Worm (Caenorhabditis elegans) whole organism, early embryonic: ENCODE results near the gene ZK896.1.
"Not testable (repeated sequence)": the region's sequence is repeated elsewhere in the genome, so short reads cannot be mapped to it uniquely, and the experiment has no call there.

Source experiments
- B0310.2 ChIP-seq: sonication (generic microtip); optimal IDR thresholded peaks from 2 replicates; lab custom pipeline; 2016; ENCODE audit warnings: mild to moderate bottlenecking, missing genetic modification characterization, missing compliant biosample characterization
- F13C5.2 ChIP-seq: sonication (generic microtip); optimal IDR thresholded peaks from 2 replicates; lab custom pipeline; 2017; ENCODE audit warnings: mild to moderate bottlenecking, missing genetic modification characterization, inconsistent platforms, missing compliant biosample characterization
- aly-1 ChIP-seq: sonication (generic microtip); optimal IDR thresholded peaks from 2 replicates; lab custom pipeline; 2016; ENCODE audit warnings: missing genetic modification characterization, missing compliant biosample characterization
- ama-1 ChIP-seq: fragments of 150-350 bp; optimal IDR thresholded peaks from 2 replicates; lab custom pipeline; 2014
- ceh-13 ChIP-seq: fragments of 200-800 bp; sonication (Bioruptor generic); optimal IDR thresholded peaks from 2 replicates; lab custom pipeline; 2018; ENCODE audit warnings: mild to moderate bottlenecking, missing genetic modification characterization, missing compliant biosample characterization
- ceh-36 ChIP-seq: sonication (generic microtip); optimal IDR thresholded peaks from 2 replicates; lab custom pipeline; 2016; ENCODE audit warnings: missing genetic modification characterization, inconsistent platforms, missing compliant biosample characterization
- ets-7 ChIP-seq: sonication (generic microtip); optimal IDR thresholded peaks from 2 replicates; lab custom pipeline; 2016; ENCODE audit warnings: missing genotype, missing genetic modification characterization, missing compliant biosample characterization
- flt-1 ChIP-seq: fragments of 200-800 bp; sonication (Bioruptor generic); IDR thresholded peaks from 2 replicates; pipeline ENCODE4 v1.3.6; 2022; ENCODE audit warnings: missing genetic modification characterization, missing compliant biosample characterization
- hmbx-1 ChIP-seq: sonication (generic microtip); optimal IDR thresholded peaks from 2 replicates; lab custom pipeline; 2016; ENCODE audit warnings: mild to moderate bottlenecking, missing genetic modification characterization, missing compliant biosample characterization
- hmg-4 ChIP-seq: fragments of 200-800 bp; sonication (Bioruptor generic); optimal IDR thresholded peaks from 2 replicates; lab custom pipeline; 2018; ENCODE audit warnings: mild to moderate bottlenecking, missing genetic modification characterization, missing compliant biosample characterization
- hnd-1 ChIP-seq: sonication (generic microtip); optimal IDR thresholded peaks from 2 replicates; lab custom pipeline; 2016; ENCODE audit warnings: missing genetic modification characterization, missing compliant biosample characterization
- pes-1 ChIP-seq: fragments of 200-800 bp; sonication (Bioruptor generic); IDR thresholded peaks from 2 replicates; pipeline ENCODE4 v1.3.6; 2022; ENCODE audit warnings: missing genetic modification reagents, missing genetic modification characterization, missing compliant biosample characterization
- scrt-1 ChIP-seq: fragments of 200-800 bp; sonication (Bioruptor generic); IDR thresholded peaks from 2 replicates; pipeline ENCODE4 v1.3.6; 2022; ENCODE audit warnings: missing genetic modification characterization, missing compliant biosample characterization
- sea-1 ChIP-seq: fragments of 200-800 bp; sonication (Bioruptor generic); conservative IDR thresholded peaks from 2 replicates; pipeline ENCODE4 v1.3.6; 2022; ENCODE audit warnings: missing genetic modification characterization, missing compliant biosample characterization
- tbx-11 ChIP-seq: fragments of 200-800 bp; sonication (Bioruptor generic); IDR thresholded peaks from 2 replicates; pipeline ENCODE4 v1.3.6; 2022; ENCODE audit warnings: missing genetic modification characterization, missing compliant biosample characterization
- tbx-37 ChIP-seq: fragments of 200-800 bp; sonication (Bioruptor generic); conservative IDR thresholded peaks from 2 replicates; pipeline ENCODE4 v1.3.6; 2022; ENCODE audit warnings: missing genetic modification reagents, missing genetic modification characterization, missing compliant biosample characterization
- tra-4 ChIP-seq: sonication (generic microtip); optimal IDR thresholded peaks from 2 replicates; lab custom pipeline; 2017; ENCODE audit warnings: missing genetic modification characterization, missing compliant biosample characterization

Gene ZK896.1

DNA sequence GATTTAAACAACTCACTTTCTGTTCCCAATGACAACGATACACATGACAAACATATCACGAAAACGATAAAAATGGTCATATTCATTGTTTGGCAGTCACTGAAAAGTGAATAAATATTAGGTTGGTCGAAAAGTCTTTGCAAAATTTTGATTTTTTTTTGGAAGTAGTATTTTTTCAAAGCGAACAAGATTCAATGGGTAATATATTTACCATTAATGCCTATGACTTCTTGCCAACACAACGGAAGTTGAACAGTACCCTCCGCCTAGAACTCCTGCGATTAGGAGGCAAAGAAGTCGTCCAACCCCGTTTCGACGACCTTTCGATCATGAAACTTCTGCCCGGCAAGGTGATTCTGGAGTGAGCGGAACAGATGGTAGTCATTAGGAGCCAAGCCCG lies at the start of gene ZK896.1:
ZK896.1 (minus strand) TSS at position 101 of the 400 bp plus-strand sequence.
- not testable (repeated sequence) for TF ChIP-seq ama-1 (lab: Kevin White, UChicago); tra-4; flt-1 (GFP tag; lab: Robert Waterston, UW)

DNA sequence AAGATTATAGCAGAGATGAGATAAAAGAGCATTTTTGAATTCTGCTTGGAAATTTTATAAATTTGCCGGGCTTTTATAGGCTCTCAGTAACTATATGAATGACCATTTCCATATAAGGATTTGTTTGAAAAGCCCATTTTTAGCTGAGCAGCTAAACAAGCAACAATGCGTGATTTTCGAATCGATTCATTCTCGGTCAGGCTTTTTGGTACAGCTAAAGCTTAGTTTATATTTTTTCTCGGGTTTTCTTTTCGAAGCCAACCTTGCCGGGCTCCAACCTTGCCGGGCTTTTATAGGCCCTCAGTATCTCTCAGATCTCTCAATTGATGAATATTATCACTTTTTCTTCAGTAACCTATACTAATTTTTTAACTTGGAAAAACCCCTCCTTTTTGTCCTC lies 49.2 kb upstream of the ZK896.1 start, which contains the start of gene srlf-4:
srlf-4 (minus strand) TSS at position 101 of the 400 bp plus-strand sequence.
- no peak for TF ChIP-seq sea-1 (GFP tag; lab: Robert Waterston, UW)

DNA sequence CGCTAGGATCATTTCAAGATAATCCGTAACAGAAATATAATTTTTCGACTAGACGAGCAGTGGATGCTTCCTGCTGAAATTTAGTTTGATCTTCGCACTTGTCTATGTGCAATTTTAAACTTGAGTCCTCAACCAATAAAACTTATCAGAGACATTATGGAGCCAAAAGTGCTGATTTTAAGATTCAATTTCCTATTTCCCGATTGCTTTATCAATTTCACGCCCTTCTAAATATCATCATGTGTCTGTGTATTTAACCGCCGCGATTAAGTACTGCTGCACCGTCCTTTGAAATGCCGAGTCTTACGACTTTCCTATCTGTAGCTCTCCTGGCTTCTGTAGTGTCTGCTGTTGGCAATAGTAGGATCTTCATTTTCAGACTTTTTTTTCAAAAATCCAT lies 45.9 kb upstream of the ZK896.1 start, which contains the start of gene C32H11.4:
C32H11.4 (plus strand) TSS at position 238 of the 400 bp plus-strand sequence.
- TF ChIP-seq ets-7 (tag; lab: Kevin White, UChicago) = no peak
- no peak for TF ChIP-seq pes-1 (GFP tag; lab: Robert Waterston, UW)
- no peak for TF ChIP-seq tra-4
- no peak for TF ChIP-seq tbx-37 (GFP tag; lab: Robert Waterston, UW)
- TF ChIP-seq ceh-13 (GFP tag; lab: Kevin White, UChicago) = no peak
- no peak for TF ChIP-seq flt-1 (GFP tag; lab: Robert Waterston, UW)
- no peak for TF ChIP-seq F13C5.2 (tag; lab: Kevin White, UChicago)
- no peak for TF ChIP-seq hnd-1 (tag; lab: Kevin White, UChicago)
- no peak for TF ChIP-seq aly-1
- TF ChIP-seq sea-1 (GFP tag; lab: Robert Waterston, UW) = no peak

DNA sequence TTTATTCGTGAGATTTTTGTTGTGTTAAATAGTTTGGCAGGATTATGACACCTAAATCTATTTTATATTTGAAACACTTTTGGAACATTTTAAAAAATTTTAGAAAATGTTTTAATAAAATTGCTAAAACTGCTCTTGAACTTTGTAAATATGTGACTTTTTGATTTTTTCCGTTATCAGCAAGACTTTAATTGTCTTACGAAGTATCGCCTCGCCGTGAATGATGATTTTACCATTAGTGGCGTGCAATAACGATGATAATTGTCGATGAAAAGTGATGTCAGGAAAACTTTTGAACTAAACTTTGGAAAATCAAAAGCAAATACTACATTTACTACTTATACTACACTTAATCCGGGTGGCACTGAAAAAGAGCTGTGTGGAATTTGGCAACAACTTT lies 45.4 kb upstream of the ZK896.1 start:
- no peak for TF ChIP-seq hmg-4 (GFP tag; lab: Kevin White, UChicago)
- TF ChIP-seq ceh-36 = no peak

DNA sequence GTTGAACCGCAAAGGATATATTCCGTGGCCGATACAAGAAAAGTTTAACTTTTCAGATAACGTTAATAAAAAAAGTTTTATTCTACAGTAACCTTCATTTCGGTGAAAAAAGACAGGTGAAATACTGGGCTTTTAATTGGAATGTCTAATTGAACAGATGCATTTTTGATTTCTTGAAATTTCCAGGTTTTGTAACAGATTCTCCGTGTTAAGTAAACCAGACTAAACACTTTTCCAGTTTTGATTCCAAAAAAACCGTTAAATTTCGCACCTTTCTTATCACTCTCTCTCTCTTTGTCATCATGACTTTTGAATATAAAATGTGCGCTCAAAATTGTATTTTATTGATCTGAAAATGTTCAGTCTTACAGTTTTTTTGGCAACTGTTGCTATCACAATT lies 43.1 kb upstream of the ZK896.1 start, which contains the start of gene C32H11.3:
C32H11.3 (plus strand) TSS at position 301 of the 400 bp plus-strand sequence.
- TF ChIP-seq hmbx-1 (no peak), hnd-1 (tag; lab: Kevin White, UChicago) (no peak), pes-1 (GFP tag; lab: Robert Waterston, UW) (no peak), ceh-13 (GFP tag; lab: Kevin White, UChicago) (no peak), scrt-1 (GFP tag; lab: Robert Waterston, UW) (no peak), hmg-4 (GFP tag; lab: Kevin White, UChicago) (no peak), F13C5.2 (tag; lab: Kevin White, UChicago) (no peak), flt-1 (GFP tag; lab: Robert Waterston, UW) (no peak)

DNA sequence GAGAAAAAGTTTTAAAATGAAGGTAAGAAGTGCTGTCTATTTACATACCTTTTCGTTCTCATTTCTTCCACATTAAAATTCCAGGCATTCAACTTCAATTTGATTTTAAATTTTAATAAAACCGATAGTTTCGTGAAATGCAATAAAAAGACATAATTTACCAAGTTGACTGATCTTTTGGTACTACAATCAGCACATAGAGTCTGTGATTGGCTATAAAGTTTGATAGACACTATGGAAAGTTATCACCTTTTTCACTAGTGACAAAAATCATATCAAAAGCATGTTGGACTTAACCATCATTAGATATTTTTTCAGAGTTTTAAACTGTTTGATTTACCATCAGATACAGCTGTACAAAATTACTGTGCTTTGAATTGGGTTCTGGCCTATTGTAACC lies 40.3 kb upstream of the ZK896.1 start, which contains the start of gene srz-15:
srz-15 (plus strand) TSS at position 301 of the 400 bp plus-strand sequence.
- no peak for TF ChIP-seq pes-1 (GFP tag; lab: Robert Waterston, UW)
- TF ChIP-seq hmbx-1 = no peak
- TF ChIP-seq scrt-1 (GFP tag; lab: Robert Waterston, UW) = no peak
- no peak for TF ChIP-seq aly-1
- TF ChIP-seq tra-4 = no peak
- TF ChIP-seq ama-1 (lab: Kevin White, UChicago) = no peak
- TF ChIP-seq B0310.2 (tag; lab: Kevin White, UChicago) = no peak

ce11 chrIV:12914532-12915019 lies 39.4 kb upstream of the ZK896.1 start, which contains the start of gene irg-6:
irg-6 (minus strand) TSS chrIV:12914969.
- no peak for TF ChIP-seq sea-1 (GFP tag; lab: Robert Waterston, UW)
- TF ChIP-seq tra-4 = no peak
- no peak for TF ChIP-seq pes-1 (GFP tag; lab: Robert Waterston, UW)
- TF ChIP-seq aly-1 = no peak
- no peak for TF ChIP-seq ceh-36
- no peak for TF ChIP-seq tbx-11

DNA sequence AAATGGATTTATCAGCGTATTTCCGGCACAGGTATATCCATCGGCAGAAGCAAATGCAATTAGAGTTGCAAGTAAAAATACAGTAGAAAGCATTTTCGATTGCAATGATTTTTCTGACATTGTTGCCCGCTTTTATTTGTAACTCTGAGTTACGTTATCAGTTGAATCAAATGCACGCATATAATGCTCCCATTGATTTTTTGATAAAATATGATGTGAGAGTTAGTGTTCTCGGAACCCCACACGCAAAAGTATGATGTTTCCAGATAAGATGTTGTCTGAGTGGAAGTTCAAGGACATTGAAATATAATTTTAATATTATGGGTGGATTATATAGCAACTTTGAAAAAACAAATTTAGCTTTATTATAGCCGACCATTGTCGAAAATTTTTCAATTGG lies 36.8 kb upstream of the ZK896.1 start, which contains the start of gene K08D8.5:
K08D8.5 (minus strand) TSS at position 140 of the 400 bp plus-strand sequence.
- TF ChIP-seq hmg-4 (GFP tag; lab: Kevin White, UChicago) (no peak), scrt-1 (GFP tag; lab: Robert Waterston, UW) (no peak), ama-1 (lab: Kevin White, UChicago) (no peak), B0310.2 (tag; lab: Kevin White, UChicago) (no peak), sea-1 (GFP tag; lab: Robert Waterston, UW) (no peak), tbx-37 (GFP tag; lab: Robert Waterston, UW) (no peak), tra-4 (no peak), pes-1 (GFP tag; lab: Robert Waterston, UW) (no peak), ets-7 (tag; lab: Kevin White, UChicago) (no peak), hmbx-1 (no peak), tbx-11 (no peak), ceh-13 (GFP tag; lab: Kevin White, UChicago) (no peak), F13C5.2 (tag; lab: Kevin White, UChicago) (no peak)

ce11 chrIV:12909871-12910270 lies 34.7 kb upstream of the ZK896.1 start, which contains the start of gene K08D8.4:
K08D8.4 (minus strand) TSS chrIV:12909998.
- TF ChIP-seq F13C5.2 (tag; lab: Kevin White, UChicago) (no peak), ceh-13 (GFP tag; lab: Kevin White, UChicago) (no peak), hnd-1 (tag; lab: Kevin White, UChicago) (no peak), ceh-36 (no peak), pes-1 (GFP tag; lab: Robert Waterston, UW) (no peak), tbx-37 (GFP tag; lab: Robert Waterston, UW) (no peak), tbx-11 (no peak), scrt-1 (GFP tag; lab: Robert Waterston, UW) (no peak), sea-1 (GFP tag; lab: Robert Waterston, UW) (no peak), flt-1 (GFP tag; lab: Robert Waterston, UW) (no peak), tra-4 (no peak), ama-1 (lab: Kevin White, UChicago) (no peak), hmg-4 (GFP tag; lab: Kevin White, UChicago) (no peak), B0310.2 (tag; lab: Kevin White, UChicago) (no peak), hmbx-1 (no peak), aly-1 (no peak), ets-7 (tag; lab: Kevin White, UChicago) (no peak)
